Worm (Caenorhabditis elegans) whole organism, L4 larva: Measurements from ENCODE around the gene F40F9.10.

Experiments
- D1046.2 ChIP-seq: fragments of 200-800 bp; sonication (Bioruptor generic); IDR thresholded peaks from 2 replicates; pipeline ENCODE4 v1.3.6; 2022; ENCODE audit warnings: missing genetic modification characterization, missing compliant biosample characterization
- F10B5.3 ChIP-seq: sonication (generic microtip); optimal IDR thresholded peaks from 2 replicates; lab custom pipeline; 2016; ENCODE audit warnings: mild to moderate bottlenecking, missing genetic modification characterization, missing compliant biosample characterization
- F37D6.2 ChIP-seq: sonication (generic microtip); optimal IDR thresholded peaks from 2 replicates; lab custom pipeline; 2016; ENCODE audit warnings: mild to moderate bottlenecking, missing genetic modification characterization, missing compliant biosample characterization
- T20F7.1 ChIP-seq: fragments of 200-800 bp; sonication (Bioruptor generic); optimal IDR thresholded peaks from 2 replicates; lab custom pipeline; 2018; ENCODE audit warnings: mild to moderate bottlenecking, missing genetic modification characterization, missing compliant biosample characterization
- T26A8.4 ChIP-seq: fragments of 200-800 bp; sonication (Bioruptor generic); IDR thresholded peaks from 2 replicates; pipeline ENCODE4 v1.3.6; 2022; ENCODE audit warnings: missing genetic modification characterization, missing compliant biosample characterization
- Y48G9A.11 ChIP-seq: fragments of 200-800 bp; sonication (Bioruptor generic); IDR thresholded peaks from 2 replicates; pipeline ENCODE4 v1.3.6; 2022; ENCODE audit warnings: missing genetic modification reagents, missing genetic modification characterization, missing compliant biosample characterization
- Y5F2A.4 ChIP-seq: fragments of 200-800 bp; sonication (Bioruptor generic); optimal IDR thresholded peaks from 2 replicates; lab custom pipeline; 2018; ENCODE audit warnings: mild to moderate bottlenecking, missing genetic modification characterization, missing compliant biosample characterization
- ZK546.5 ChIP-seq, 2 experiments: sonication (generic microtip); optimal IDR thresholded peaks; 2 replicates each; lab custom pipeline; 2017; ENCODE audit warnings: missing biosample characterization in 2 of 2, missing genetic modification characterization in 2 of 2
- aha-1 ChIP-seq: fragments of 150-350 bp; peaks from one replicate; lab custom pipeline; 2014; ENCODE audit warnings: missing biosample characterization, missing genetic modification characterization
- ceh-20 ChIP-seq: fragments of 200-800 bp; sonication (Bioruptor generic); IDR thresholded peaks from 2 replicates; pipeline ENCODE4 v1.3.6; 2022; ENCODE audit warnings: missing genetic modification reagents, missing genetic modification characterization, missing compliant biosample characterization
- daf-16 ChIP-seq, 3 experiments: sonication (generic microtip); optimal IDR thresholded peaks; 2 replicates each; lab custom pipeline; 2016 to 2017; ENCODE audit warnings: missing genetic modification characterization in 3 of 3, missing genetic modification reagents in 3 of 3, mild to moderate bottlenecking in 2 of 3, missing compliant biosample characterization in 2 of 3, missing biosample characterization in 1 of 3, moderate library complexity in 1 of 3
- daf-8 ChIP-seq: fragments of 200-800 bp; sonication (Bioruptor generic); IDR thresholded peaks from 2 replicates; pipeline ENCODE4 v1.3.6; 2022; ENCODE audit warnings: missing genetic modification characterization, missing compliant biosample characterization
- dmd-6 ChIP-seq: fragments of 200-800 bp; sonication (Bioruptor generic); IDR thresholded peaks from 2 replicates; pipeline ENCODE4 v1.3.6; 2022; ENCODE audit warnings: missing genetic modification reagents, missing genetic modification characterization, missing compliant biosample characterization
- dve-1 ChIP-seq: sonication (generic microtip); optimal IDR thresholded peaks from 2 replicates; lab custom pipeline; 2017; ENCODE audit warnings: antibody characterized with exemption, mild to moderate bottlenecking, missing genetic modification characterization, missing compliant biosample characterization; ENCODE audit not compliant: insufficient read depth
- egl-27 ChIP-seq: sonication (generic microtip); optimal IDR thresholded peaks from 3 replicates; lab custom pipeline; 2017; ENCODE audit warnings: missing biosample characterization, missing genetic modification reagents, missing genetic modification characterization
- fkh-10 ChIP-seq: fragments of 150-350 bp; optimal IDR thresholded peaks from 2 replicates; lab custom pipeline; 2014; ENCODE audit warnings: missing biosample characterization, missing genetic modification reagents, missing genetic modification characterization
- gei-8 ChIP-seq: fragments of 200-800 bp; sonication (Bioruptor generic); optimal IDR thresholded peaks from 2 replicates; lab custom pipeline; 2018; ENCODE audit warnings: mild to moderate bottlenecking, missing genetic modification characterization, missing compliant biosample characterization
- hlh-11 ChIP-seq: fragments of 200-800 bp; sonication (Bioruptor generic); optimal IDR thresholded peaks from 2 replicates; lab custom pipeline; 2018; ENCODE audit warnings: mild to moderate bottlenecking, missing genetic modification characterization, missing compliant biosample characterization
- hlh-30 ChIP-seq: sonication (generic microtip); optimal IDR thresholded peaks from 2 replicates; lab custom pipeline; 2017; ENCODE audit warnings: antibody characterized with exemption, mild to moderate bottlenecking, missing genetic modification characterization, missing compliant biosample characterization; ENCODE audit not compliant: insufficient read depth
- hmg-1.1 ChIP-seq: fragments of 200-800 bp; sonication (Bioruptor generic); IDR thresholded peaks from 2 replicates; pipeline ENCODE4 v1.3.6; 2022; ENCODE audit warnings: missing genetic modification reagents, missing genetic modification characterization, missing compliant biosample characterization
- lin-38 ChIP-seq: fragments of 200-800 bp; sonication (Bioruptor generic); IDR thresholded peaks from 2 replicates; pipeline ENCODE4 v1.3.6; 2022; ENCODE audit warnings: missing genetic modification reagents, missing genetic modification characterization, missing compliant biosample characterization
- lir-3 ChIP-seq: sonication (generic microtip); optimal IDR thresholded peaks from 2 replicates; lab custom pipeline; 2016; ENCODE audit warnings: mild to moderate bottlenecking, missing genetic modification characterization, missing compliant biosample characterization
- mdt-29 ChIP-seq: fragments of 200-800 bp; sonication (Bioruptor generic); IDR thresholded peaks from 2 replicates; pipeline ENCODE4 v1.3.6; 2022; ENCODE audit warnings: missing genetic modification reagents, missing genetic modification characterization, missing compliant biosample characterization
- mep-1 ChIP-seq: fragments of 150-350 bp; sonication (generic microtip); optimal IDR thresholded peaks from 3 replicates; lab custom pipeline; 2014; ENCODE audit warnings: missing biosample characterization, missing genetic modification characterization
- nhr-102 ChIP-seq: sonication (generic microtip); optimal IDR thresholded peaks from 2 replicates; lab custom pipeline; 2016; ENCODE audit warnings: mild to moderate bottlenecking, missing genetic modification characterization, moderate library complexity, missing compliant biosample characterization
- nhr-111 ChIP-seq: fragments of 200-800 bp; sonication (Bioruptor generic); optimal IDR thresholded peaks from 2 replicates; lab custom pipeline; 2018; ENCODE audit warnings: mild to moderate bottlenecking, missing genetic modification characterization, missing compliant biosample characterization
- nhr-28 ChIP-seq: fragments of 150-350 bp; optimal IDR thresholded peaks from 2 replicates; lab custom pipeline; 2014; ENCODE audit warnings: missing biosample characterization, missing genetic modification characterization
- nhr-42 ChIP-seq: fragments of 200-800 bp; sonication (Bioruptor generic); IDR thresholded peaks from 2 replicates; pipeline ENCODE4 v1.3.6; 2022; ENCODE audit warnings: missing genetic modification characterization, missing compliant biosample characterization
- nhr-48 ChIP-seq: sonication (generic microtip); optimal IDR thresholded peaks from 2 replicates; lab custom pipeline; 2016; ENCODE audit warnings: mild to moderate bottlenecking, missing genetic modification characterization, missing compliant biosample characterization
- nhr-6 ChIP-seq: fragments of 150-350 bp; optimal IDR thresholded peaks from 2 replicates; lab custom pipeline; 2014; ENCODE audit warnings: missing biosample characterization, missing genetic modification characterization
- nhr-77 ChIP-seq: fragments of 150-350 bp; optimal IDR thresholded peaks from 2 replicates; lab custom pipeline; 2014; ENCODE audit warnings: missing biosample characterization, missing genetic modification characterization
- pqm-1 ChIP-seq: sonication (generic microtip); optimal IDR thresholded peaks from 2 replicates; lab custom pipeline; 2017; ENCODE audit warnings: missing biosample characterization, missing genetic modification characterization
- saeg-2 ChIP-seq: fragments of 200-800 bp; sonication (Bioruptor generic); IDR thresholded peaks from 2 replicates; pipeline ENCODE4 v1.3.6; 2022; ENCODE audit warnings: missing genetic modification reagents, missing genetic modification characterization, missing compliant biosample characterization
- snpc-1.2 ChIP-seq: fragments of 200-800 bp; sonication (Bioruptor generic); IDR thresholded peaks from 2 replicates; pipeline ENCODE4 v1.3.6; 2022; ENCODE audit warnings: missing genetic modification reagents, missing genetic modification characterization, missing compliant biosample characterization
- spr-3 ChIP-seq: fragments of 200-800 bp; sonication (Bioruptor generic); optimal IDR thresholded peaks from 2 replicates; lab custom pipeline; 2018; ENCODE audit warnings: mild to moderate bottlenecking, missing genetic modification characterization, missing compliant biosample characterization
- tra-1 ChIP-seq: fragments of 200-800 bp; sonication (Bioruptor generic); IDR thresholded peaks from 2 replicates; pipeline ENCODE4 v1.3.6; 2022; ENCODE audit warnings: missing genetic modification reagents, missing genetic modification characterization, missing compliant biosample characterization
- zfp-3 ChIP-seq: fragments of 200-800 bp; sonication (Bioruptor generic); conservative IDR thresholded peaks from 2 replicates; pipeline ENCODE4 v1.3.6; 2022; ENCODE audit warnings: missing genetic modification reagents, missing genetic modification characterization, missing compliant biosample characterization

F40F9.10 gene

DNA sequence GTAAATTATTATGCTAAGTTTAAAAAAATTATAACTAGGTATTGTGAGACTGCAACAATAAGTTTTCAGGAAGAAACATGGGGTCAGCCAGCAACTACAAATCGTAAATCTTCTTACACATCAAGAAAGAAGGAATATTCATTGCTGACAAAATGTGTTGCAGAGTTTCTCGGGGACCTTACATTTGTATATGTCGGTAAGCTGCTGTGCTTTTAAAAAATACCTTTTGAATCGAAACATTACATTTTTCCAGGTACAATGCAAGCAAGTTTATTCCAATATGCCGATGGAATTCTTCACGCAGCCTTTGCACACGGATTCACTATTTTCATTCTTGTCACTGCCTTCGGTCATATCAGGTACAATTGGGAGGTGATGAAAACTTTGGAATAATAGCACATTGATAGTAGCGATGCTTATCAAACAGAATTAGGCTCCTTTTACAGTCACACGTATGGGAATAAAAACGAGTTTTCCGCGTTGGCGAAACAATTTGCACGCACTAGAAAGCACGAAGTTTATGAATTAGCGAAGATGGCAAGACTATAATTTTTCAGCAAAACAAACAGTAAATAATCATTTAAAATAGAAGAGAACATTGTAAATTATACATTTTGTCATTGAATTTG is 24.8 kb upstream of the F40F9.10 start (continued):
- no peak for TF ChIP-seq nhr-6
- TF ChIP-seq ZK546.5 (tag; optimal IDR thresholded peaks at IDR 0.05; lab: Kevin White, UChicago) = no peak
- TF ChIP-seq egl-27 (tag; lab: Kevin White, UChicago) = no peak
- peak; percentile 32 for TF ChIP-seq nhr-28 (tag; lab: Kevin White, UChicago)
- peak; percentile 38 for TF ChIP-seq hlh-11 (tag; lab: Kevin White, UChicago)
- TF ChIP-seq mdt-29 (GFP tag; lab: Robert Waterston, UW) = no peak
- TF ChIP-seq lir-3 = no peak

DNA sequence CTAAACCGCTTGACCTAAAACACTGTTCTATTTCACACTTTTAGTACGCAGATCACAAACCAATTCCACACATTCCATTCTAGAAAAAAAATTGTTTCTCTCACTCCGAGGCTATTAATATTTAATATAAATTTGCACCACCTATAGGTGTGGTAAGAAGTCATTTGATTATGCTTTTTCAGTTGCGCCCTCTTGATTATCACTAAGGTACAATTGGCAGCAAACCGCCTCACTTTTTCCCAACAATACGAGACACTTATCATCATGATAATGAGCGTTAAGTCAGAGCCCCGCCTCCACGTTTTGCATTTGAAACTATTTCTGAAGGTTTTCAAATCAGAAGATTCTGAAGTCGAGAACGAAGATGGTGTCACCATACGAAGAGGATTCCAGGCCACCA is 23.9 kb upstream of the F40F9.10 start, which contains the start of gene aqp-4:
aqp-4 (plus strand) TSS at position 270 of the 400 bp plus-strand sequence.
- TF ChIP-seq pqm-1 (tag; lab: Kevin White, UChicago) (peak; percentile 59), snpc-1.2 (GFP tag; lab: Robert Waterston, UW) (no peak), hlh-11 (tag; lab: Kevin White, UChicago) (peak; percentile 18), hlh-30 (tag; lab: Kevin White, UChicago) (peak; percentile 6), daf-16 (GFP tag; optimal IDR thresholded peaks at IDR 0.05; lab: Kevin White, UChicago) (no peak), daf-16 (tag; optimal IDR thresholded peaks at IDR 0.05; lab: Kevin White, UChicago) (peak; percentile 28), nhr-28 (tag; lab: Kevin White, UChicago) (peak; percentile 47), D1046.2 (GFP tag; lab: Robert Waterston, UW) (no peak), dmd-6 (peak; percentile 43; the same call in 1 of the 2 replicates)

- TF ChIP-seq spr-3 (GFP tag; lab: Kevin White, UChicago) (peak; percentile 26), gei-8 (no peak), T20F7.1 (peak; percentile 29), F10B5.3 (tag; lab: Kevin White, UChicago) (no peak), zfp-3 (GFP tag; lab: Robert Waterston, UW) (0 out of 2 replicates have a peak, but pooled peaks have one; percentile 42), fkh-10 (peak; percentile 67), nhr-111 (GFP tag; lab: Kevin White, UChicago) (peak; percentile 17), Y5F2A.4 (GFP tag; lab: Kevin White, UChicago) (peak; percentile 15), dve-1 (tag; lab: Kevin White, UChicago) (peak; percentile 43), tra-1 (GFP tag; lab: Robert Waterston, UW) (0 out of 2 replicates have a peak, but pooled peaks have one; percentile 52), daf-8 (no peak), F37D6.2 (tag; lab: Kevin White, UChicago) (no peak), hmg-1.1 (GFP tag; lab: Robert Waterston, UW) (peak; percentile 33; the same call in 1 of the 2 replicates), nhr-48 (tag; lab: Kevin White, UChicago) (peak; percentile 30), mep-1 (tag; lab: Kevin White, UChicago) (peak; percentile 31), aha-1 (tag; lab: Kevin White, UChicago) (peak; percentile 0), nhr-102 (peak; percentile 48), lin-38 (GFP tag; lab: Robert Waterston, UW) (0 out of 2 replicates have a peak, but pooled peaks have one; percentile 20), nhr-42 (GFP tag; lab: Robert Waterston, UW) (peak; percentile 59; the same call in 1 of the 2 replicates), saeg-2 (GFP tag; lab: Robert Waterston, UW) (0 out of 2 replicates have a peak, but pooled peaks have one; percentile 42), nhr-77 (tag; lab: Kevin White, UChicago) (peak; percentile 2), Y48G9A.11 (GFP tag; lab: Robert Waterston, UW) (no peak; the same call in 1 of the 2 replicates), ceh-20 (GFP tag; lab: Robert Waterston, UW) (no peak), daf-16 (GFP tag; optimal IDR thresholded peaks at IDR 0.05; lab: Kevin White, UChicago) (no peak), daf-16 (tag; optimal IDR thresholded peaks at IDR 0.05; lab: Kevin White, UChicago) (peak; percentile 2), hlh-30 (tag; lab: Kevin White, UChicago) (peak; percentile 3), T26A8.4 (peak; percentile 70)
Measured at ce11 chrV:9733920-9734454, 20.6 kb upstream of the F40F9.10 start, which contains the start of gene cal-7. cal-7 (plus strand) TSS chrV:9734103.
